Worm (Caenorhabditis elegans) whole organism, mixed stage, embryonic: ENCODE data around the gene ntl-9.

Experiments used
- bed-3 ChIP-seq: fragments of 200-800 bp; sonication (Bioruptor generic); optimal IDR thresholded peaks from 3 replicates; lab custom pipeline; 2018; ENCODE audit warnings: mild to moderate bottlenecking, missing genetic modification characterization, moderate library complexity, missing compliant biosample characterization
- blmp-1 ChIP-seq: fragments of 150-350 bp; optimal IDR thresholded peaks from 2 replicates; lab custom pipeline; 2014; ENCODE audit warnings: missing biosample characterization, missing genetic modification characterization
- elt-1 ChIP-seq: sonication (generic microtip); optimal IDR thresholded peaks from 2 replicates; lab custom pipeline; 2017; ENCODE audit warnings: missing genetic modification characterization, mild to moderate bottlenecking, missing compliant biosample characterization, antibody characterized with exemption, moderate library complexity, borderline replicate concordance; ENCODE audit not compliant: insufficient read depth
- nhr-12 ChIP-seq: fragments of 150-350 bp; optimal IDR thresholded peaks from 2 replicates; lab custom pipeline; 2014; ENCODE audit warnings: missing biosample characterization, missing genetic modification characterization
- nhr-237 ChIP-seq: fragments of 150-350 bp; optimal IDR thresholded peaks from 2 replicates; lab custom pipeline; 2014; ENCODE audit warnings: missing biosample characterization, missing genetic modification characterization
- nhr-76 ChIP-seq: sonication (generic microtip); optimal IDR thresholded peaks from 2 replicates; lab custom pipeline; 2017; ENCODE audit warnings: missing biosample characterization, missing genetic modification characterization
- pha-4 ChIP-seq: fragments of 150-350 bp; optimal IDR thresholded peaks from 2 replicates; lab custom pipeline; 2018; ENCODE audit warnings: missing biosample characterization, missing genetic modification reagents, missing genetic modification characterization
- tbx-8 ChIP-seq: fragments of 200-800 bp; sonication (Bioruptor generic); optimal IDR thresholded peaks from 2 replicates; lab custom pipeline; 2018; ENCODE audit warnings: mild to moderate bottlenecking, missing genetic modification characterization, moderate library complexity, missing compliant biosample characterization
- unc-39 ChIP-seq: fragments of 150-350 bp; optimal IDR thresholded peaks from 2 replicates; lab custom pipeline; 2014; ENCODE audit warnings: missing biosample characterization, missing genetic modification characterization
- unc-62 ChIP-seq: fragments of 150-350 bp; optimal IDR thresholded peaks from 2 replicates; lab custom pipeline; 2014; ENCODE audit warnings: missing biosample characterization, missing genetic modification reagents, missing genetic modification characterization

- no peak for TF ChIP-seq pha-4
- no peak for TF ChIP-seq tbx-8 (GFP tag; lab: Kevin White, UChicago)
- no peak for TF ChIP-seq unc-62 (GFP tag; lab: Kevin White, UChicago)
- TF ChIP-seq blmp-1 (tag; lab: Kevin White, UChicago), result no peak
- no peak for TF ChIP-seq nhr-237
- TF ChIP-seq elt-1, result no peak
- no peak for TF ChIP-seq nhr-76 (tag; lab: Kevin White, UChicago)
- TF ChIP-seq nhr-12 (tag; lab: Kevin White, UChicago), result no peak
- TF ChIP-seq bed-3 (GFP tag; lab: Kevin White, UChicago), result no peak
- TF ChIP-seq unc-39, result no peak
Measured at ce11 chrIII:4961281-4961680, 17.0 kb downstream of the ntl-9 start.
